Fruit fly (Drosophila melanogaster): ENCODE data around the gene Atg8a.

The Atg8a gene

DNA sequence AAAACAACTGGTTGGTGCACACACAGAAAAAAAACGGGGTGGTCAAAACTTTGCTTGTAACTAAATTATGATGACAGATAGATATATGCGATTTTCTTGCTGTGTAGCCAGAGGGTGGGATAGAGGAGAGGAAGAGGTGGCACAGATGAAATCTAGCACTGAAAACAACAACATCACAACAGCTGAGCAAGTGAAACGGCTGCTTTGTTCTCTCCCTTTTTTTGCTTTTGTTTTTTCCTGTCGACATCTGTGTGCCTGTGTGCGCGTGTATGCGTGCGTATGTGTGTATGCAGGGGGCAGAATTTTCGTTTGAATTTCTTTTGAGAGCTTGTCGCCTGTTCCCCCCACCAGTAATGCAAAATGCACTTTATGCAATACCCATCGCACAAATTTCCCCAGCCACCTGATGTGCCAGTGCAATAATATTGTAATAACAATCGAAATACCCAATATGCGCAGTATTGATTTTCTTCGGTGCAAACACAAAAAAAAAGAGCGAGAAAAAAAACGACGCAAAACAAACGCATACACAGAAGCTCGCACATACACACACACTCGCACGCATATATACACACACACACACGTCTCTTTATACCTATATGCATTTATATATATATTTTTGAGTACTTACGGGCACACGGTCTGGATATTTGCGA is 660 bp downstream of the Atg8a start (continued):
- TF ChIP-seq tup (GFP tag; optimal IDR thresholded peaks at IDR 0.05): no peak
- peak; percentile 65 for TF ChIP-seq CG11504 (tag; optimal IDR thresholded peaks at IDR 0.05)
- TF ChIP-seq CG12942 (GFP tag; optimal IDR thresholded peaks at IDR 0.05): peak; percentile 36
- 0 out of 3 replicates have a peak, but pooled peaks have one; percentile 54 for TF ChIP-seq CG11695 (GFP tag; IDR thresholded peaks at IDR 0.05)
- peak; percentile 19 for TF ChIP-seq en (GFP tag; optimal IDR thresholded peaks at IDR 0.05)
- TF ChIP-seq Atf-2 (GFP tag; optimal IDR thresholded peaks at IDR 0.05): peak; percentile 43
- TF ChIP-seq CG10366 (GFP tag; IDR thresholded peaks at IDR 0.05): peak; percentile 49
- TF ChIP-seq row (GFP tag; IDR thresholded peaks at IDR 0.05): peak; percentile 83
- TF ChIP-seq Hey (tag; optimal IDR thresholded peaks at IDR 0.05): no peak
- TF ChIP-seq Max (GFP tag; optimal IDR thresholded peaks at IDR 0.05): no peak
- no peak for TF ChIP-seq Dref (GFP tag; IDR thresholded peaks at IDR 0.05)
- peak; percentile 48 for TF ChIP-seq CG2712 (tag; optimal IDR thresholded peaks at IDR 0.05)
- peak; percentile 57 for TF ChIP-seq ranshi (GFP tag; IDR thresholded peaks at IDR 0.05)
- TF ChIP-seq CG10462 (GFP tag; optimal IDR thresholded peaks at IDR 0.05): no peak
- no peak for TF ChIP-seq croc (GFP tag; conservative IDR thresholded peaks at IDR 0.05)
- TF ChIP-seq Mrtf (GFP tag; IDR thresholded peaks at IDR 0.05): peak; percentile 27; the same call in 1 of the 3 replicates
- no peak for TF ChIP-seq sna (GFP tag; IDR thresholded peaks at IDR 0.05; ENCODE audit: partially characterized antibody)
- TF ChIP-seq Optix (GFP tag; IDR thresholded peaks at IDR 0.05): peak; percentile 47; the same call in 2 of the 3 replicates
- no peak for TF ChIP-seq CG13287 (GFP tag; IDR thresholded peaks at IDR 0.05; ENCODE audit: partially characterized antibody)
- peak; percentile 86 for TF ChIP-seq gro (GFP tag; optimal IDR thresholded peaks at IDR 0.05)
- TF ChIP-seq CG17328 (GFP tag; IDR thresholded peaks at IDR 0.05): peak; percentile 46; the same call in 1 of the 2 replicates
- no peak for TF ChIP-seq CG18619 (GFP tag; optimal IDR thresholded peaks at IDR 0.05)
- peak; percentile 62 for TF ChIP-seq wdn (GFP tag; IDR thresholded peaks at IDR 0.05)
- TF ChIP-seq sd (tag; optimal IDR thresholded peaks at IDR 0.05): peak; percentile 19
- TF ChIP-seq CG32767 (GFP tag; IDR thresholded peaks at IDR 0.05): peak; percentile 32; the same call in 1 of the 2 replicates
- peak; percentile 58; the same call in 1 of the 3 replicates for TF ChIP-seq so (GFP tag; IDR thresholded peaks at IDR 0.05)
- peak; percentile 43 for TF ChIP-seq CG1603 (tag; optimal IDR thresholded peaks at IDR 0.05)
- peak; percentile 58 for TF ChIP-seq CG9727 (GFP tag; optimal IDR thresholded peaks at IDR 0.05)
- TF ChIP-seq HmgZ (tag; optimal IDR thresholded peaks at IDR 0.05): peak; percentile 65
- TF ChIP-seq CG9932 (GFP tag; IDR thresholded peaks at IDR 0.05): peak; percentile 80
- peak; percentile 68 for TF ChIP-seq CG3281 (GFP tag; optimal IDR thresholded peaks at IDR 0.05)
- peak; percentile 31 for TF ChIP-seq Myb (GFP tag; optimal IDR thresholded peaks at IDR 0.05)
- peak; percentile 57 for TF ChIP-seq CG12744 (GFP tag; optimal IDR thresholded peaks at IDR 0.05)
- peak; percentile 70; the same call in 1 of the 3 replicates for TF ChIP-seq CG34422 (GFP tag; IDR thresholded peaks at IDR 0.05)
- peak; percentile 55 for TF ChIP-seq CG9817 (tag; optimal IDR thresholded peaks at IDR 0.05)
- no peak for TF ChIP-seq hth (optimal IDR thresholded peaks at IDR 0.05)
- peak; percentile 28 for TF ChIP-seq CG6254 (GFP tag; optimal IDR thresholded peaks at IDR 0.05)
- TF ChIP-seq sug (tag; optimal IDR thresholded peaks at IDR 0.05): peak; percentile 70
- peak; percentile 19 for TF ChIP-seq schlank (tag; optimal IDR thresholded peaks at IDR 0.05)
- TF ChIP-seq CG2199 (GFP tag; IDR thresholded peaks at IDR 0.05): 0 out of 3 replicates have a peak, but pooled peaks have one; percentile 41
- TF ChIP-seq grn (GFP tag; optimal IDR thresholded peaks at IDR 0.05): peak; percentile 58
- TF ChIP-seq CG7271 (tag; optimal IDR thresholded peaks at IDR 0.05): no peak
- TF ChIP-seq lola (GFP tag; optimal IDR thresholded peaks at IDR 0.05): peak in 2 of 3 experiments; percentile 6 to 75
- peak; percentile 54 for TF ChIP-seq CG9876 (GFP tag; optimal IDR thresholded peaks at IDR 0.05)
- no peak for TF ChIP-seq br (optimal IDR thresholded peaks at IDR 0.05)
- peak; percentile 40 for TF ChIP-seq slp2 (GFP tag; optimal IDR thresholded peaks at IDR 0.05)
- TF ChIP-seq chif (GFP tag; optimal IDR thresholded peaks at IDR 0.05): no peak
- TF ChIP-seq zen (tag; optimal IDR thresholded peaks at IDR 0.05): no peak
- peak; percentile 43 for TF ChIP-seq CG17829 (tag; optimal IDR thresholded peaks at IDR 0.05)
- TF ChIP-seq kni (GFP tag; optimal IDR thresholded peaks at IDR 0.05): peak; percentile 30
